Worm (Caenorhabditis elegans) whole organism, midembryonic: Measurements from ENCODE around the gene sod-1.
A peak's percentile ranks its signal among the peaks of the same experiment; 100 is the strongest.

Experiments
- T22C8.4 ChIP-seq: fragments of 200-800 bp; sonication (Bioruptor generic); IDR thresholded peaks from 2 replicates; pipeline ENCODE4 v1.3.6; 2022; ENCODE audit warnings: missing genetic modification characterization, missing compliant biosample characterization
- cog-1 ChIP-seq: sonication (generic microtip); optimal IDR thresholded peaks from 2 replicates; lab custom pipeline; 2016; ENCODE audit warnings: missing genetic modification characterization, missing compliant biosample characterization
- flt-1 ChIP-seq: fragments of 200-800 bp; sonication (Bioruptor generic); IDR thresholded peaks from 2 replicates; pipeline ENCODE4 v1.3.6; 2022; ENCODE audit warnings: missing genetic modification characterization, missing compliant biosample characterization
- klf-2 ChIP-seq: fragments of 200-800 bp; sonication (Bioruptor generic); conservative IDR thresholded peaks from 2 replicates; pipeline ENCODE4 v1.3.6; 2022; ENCODE audit warnings: missing genetic modification reagents, missing genetic modification characterization, missing compliant biosample characterization
- med-1 ChIP-seq: sonication (generic microtip); optimal IDR thresholded peaks from 2 replicates; lab custom pipeline; 2017; ENCODE audit warnings: missing genetic modification characterization, mild to moderate bottlenecking, missing compliant biosample characterization, antibody characterized with exemption, missing genetic modification reagents; ENCODE audit not compliant: insufficient read depth
- ref-1 ChIP-seq: fragments of 200-800 bp; sonication (Bioruptor generic); conservative IDR thresholded peaks from 2 replicates; pipeline ENCODE4 v1.3.6; 2022; ENCODE audit warnings: missing genetic modification reagents, missing genetic modification characterization, missing compliant biosample characterization
- tab-1 ChIP-seq: fragments of 200-800 bp; sonication (Bioruptor generic); IDR thresholded peaks from 2 replicates; pipeline ENCODE4 v1.3.6; 2022; ENCODE audit warnings: missing genetic modification characterization, missing compliant biosample characterization
- ztf-23 ChIP-seq: fragments of 200-800 bp; sonication (Bioruptor generic); IDR thresholded peaks from 2 replicates; pipeline ENCODE4 v1.3.6; 2022; ENCODE audit warnings: missing genetic modification reagents, missing genetic modification characterization, missing compliant biosample characterization
- ztf-29 ChIP-seq: fragments of 200-800 bp; sonication (Bioruptor generic); IDR thresholded peaks from 2 replicates; pipeline ENCODE4 v1.3.6; 2022; ENCODE audit warnings: missing genetic modification reagents, missing genetic modification characterization, missing compliant biosample characterization

The sod-1 gene

ce11 chrII:6939873-6940272, 33.8 kb downstream of the sod-1 start:
- TF ChIP-seq flt-1 (GFP tag; lab: Robert Waterston, UW): 0 out of 2 replicates have a peak, but pooled peaks have one; percentile 7
- TF ChIP-seq cog-1 (tag; lab: Kevin White, UChicago): no peak
- no peak for TF ChIP-seq ztf-29
- no peak for TF ChIP-seq ref-1 (GFP tag; lab: Robert Waterston, UW)
- TF ChIP-seq tab-1 (GFP tag; lab: Robert Waterston, UW): peak; percentile 38; the same call in 1 of the 2 replicates

DNA sequence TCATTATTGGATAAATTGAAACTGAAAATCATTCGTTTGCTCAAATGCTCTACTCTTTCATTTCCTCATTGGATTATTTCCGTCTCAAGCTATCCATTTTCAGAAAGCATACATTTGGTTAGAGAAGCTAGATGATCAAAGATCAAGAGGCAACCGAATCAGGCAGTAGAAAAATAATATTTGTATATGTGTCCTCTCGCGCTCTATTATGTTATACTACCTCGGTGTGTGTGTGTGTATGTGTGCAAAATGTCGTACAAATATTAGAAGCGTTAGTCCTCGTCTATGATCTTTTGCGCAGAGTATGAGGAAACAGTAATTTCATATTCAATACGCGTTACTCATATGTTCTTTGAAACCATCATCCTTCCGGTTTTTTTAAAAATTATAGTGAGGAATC, 36.6 kb downstream of the sod-1 start:
- TF ChIP-seq ztf-29: no peak
- TF ChIP-seq med-1 (GFP tag; lab: Kevin White, UChicago): peak; percentile 9
- no peak for TF ChIP-seq klf-2 (GFP tag; lab: Robert Waterston, UW)

DNA sequence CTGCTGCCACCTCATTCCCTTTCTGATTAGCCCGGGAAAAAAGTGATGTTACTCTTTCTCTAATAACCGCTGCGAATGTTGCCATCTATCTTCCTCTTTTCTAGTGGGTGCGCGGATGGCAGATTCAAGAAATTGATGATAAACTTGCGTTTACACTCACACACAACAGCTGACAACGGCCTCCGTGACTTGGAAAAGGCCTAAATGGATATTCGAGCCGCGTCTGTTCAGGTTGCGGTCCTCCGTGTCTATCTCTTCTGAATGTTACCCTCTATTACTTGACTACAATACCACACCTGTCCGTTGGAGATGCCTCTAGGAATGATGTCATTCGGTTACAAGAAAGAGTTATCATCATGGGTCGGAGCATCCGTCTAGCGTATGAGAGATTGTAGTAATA, 37.2 kb downstream of the sod-1 start:
- TF ChIP-seq klf-2 (GFP tag; lab: Robert Waterston, UW) (no peak), T22C8.4 (GFP tag; lab: Robert Waterston, UW) (no peak), tab-1 (GFP tag; lab: Robert Waterston, UW) (no peak), cog-1 (tag; lab: Kevin White, UChicago) (no peak), ztf-29 (no peak), med-1 (GFP tag; lab: Kevin White, UChicago) (no peak), ref-1 (GFP tag; lab: Robert Waterston, UW) (no peak), ztf-23 (GFP tag; lab: Robert Waterston, UW) (no peak), flt-1 (GFP tag; lab: Robert Waterston, UW) (no peak)

DNA sequence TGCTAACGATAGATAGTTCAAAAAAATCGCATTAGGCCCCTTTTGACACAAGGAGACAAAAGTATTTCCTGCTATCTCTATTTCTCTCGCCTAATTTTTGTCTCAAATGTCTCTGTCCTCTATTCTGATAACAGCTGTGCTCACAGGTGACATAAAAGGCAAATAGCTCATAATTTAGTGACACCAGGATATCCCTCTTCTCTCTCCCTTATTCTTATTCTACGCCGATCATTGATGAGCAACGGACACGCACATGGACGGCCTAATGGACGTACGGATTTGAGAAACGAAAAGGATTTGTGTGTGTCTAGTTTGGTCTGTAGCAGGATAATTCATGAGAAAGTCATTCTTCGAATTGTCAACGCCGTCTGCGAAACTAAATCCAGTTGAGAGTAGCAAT, 37.7 kb downstream of the sod-1 start:
- TF ChIP-seq flt-1 (GFP tag; lab: Robert Waterston, UW) (no peak), cog-1 (tag; lab: Kevin White, UChicago) (no peak), klf-2 (GFP tag; lab: Robert Waterston, UW) (no peak), ztf-29 (no peak), T22C8.4 (GFP tag; lab: Robert Waterston, UW) (no peak), med-1 (GFP tag; lab: Kevin White, UChicago) (no peak), ztf-23 (GFP tag; lab: Robert Waterston, UW) (no peak), ref-1 (GFP tag; lab: Robert Waterston, UW) (no peak), tab-1 (GFP tag; lab: Robert Waterston, UW) (no peak)

DNA sequence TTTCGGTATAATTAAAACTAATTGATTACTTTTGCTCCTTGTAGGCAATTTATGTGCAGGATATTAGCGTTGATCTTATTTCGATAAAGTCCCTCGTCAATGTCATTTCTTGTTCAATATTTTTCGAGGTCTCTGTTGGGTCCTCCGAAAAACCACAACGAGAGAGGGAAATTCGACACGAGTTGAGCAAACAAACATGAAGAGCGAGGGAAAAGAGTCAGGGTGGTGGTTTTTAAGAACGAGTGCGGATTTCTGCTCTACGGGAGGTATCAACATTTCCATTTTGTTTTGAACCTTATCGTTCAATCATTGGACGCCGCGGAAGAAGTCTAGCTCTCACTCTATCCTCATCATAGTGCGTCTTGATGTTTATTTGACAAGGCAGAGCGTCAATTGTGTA, 39.0 kb downstream of the sod-1 start:
- TF ChIP-seq klf-2 (GFP tag; lab: Robert Waterston, UW) (no peak), tab-1 (GFP tag; lab: Robert Waterston, UW) (no peak), cog-1 (tag; lab: Kevin White, UChicago) (no peak), T22C8.4 (GFP tag; lab: Robert Waterston, UW) (no peak; the same call in 1 of the 2 replicates), ztf-29 (no peak), flt-1 (GFP tag; lab: Robert Waterston, UW) (no peak), ref-1 (GFP tag; lab: Robert Waterston, UW) (no peak), ztf-23 (GFP tag; lab: Robert Waterston, UW) (no peak), med-1 (GFP tag; lab: Kevin White, UChicago) (no peak)

DNA sequence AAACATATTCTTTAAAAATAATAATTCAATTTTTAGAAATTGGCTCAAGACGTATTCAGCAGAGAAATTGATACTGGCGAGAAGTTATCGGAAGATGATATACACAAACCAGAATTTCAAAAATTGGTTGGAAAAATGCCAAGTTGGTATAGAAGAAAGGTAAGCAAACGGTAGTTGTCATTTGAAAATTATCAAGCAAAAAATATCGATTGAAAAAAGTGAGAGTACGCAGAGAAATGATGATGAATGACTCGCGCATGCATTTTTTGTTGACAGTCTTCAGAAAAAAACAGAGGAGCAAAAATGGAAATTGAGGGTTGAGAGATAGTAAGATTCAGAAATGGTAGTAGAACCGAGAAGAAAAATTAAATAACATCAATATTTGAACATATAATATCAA, 40.7 kb downstream of the sod-1 start:
- TF ChIP-seq T22C8.4 (GFP tag; lab: Robert Waterston, UW) (no peak), ref-1 (GFP tag; lab: Robert Waterston, UW) (no peak), cog-1 (tag; lab: Kevin White, UChicago) (no peak), flt-1 (GFP tag; lab: Robert Waterston, UW) (no peak), med-1 (GFP tag; lab: Kevin White, UChicago) (no peak), ztf-29 (no peak), ztf-23 (GFP tag; lab: Robert Waterston, UW) (no peak), tab-1 (GFP tag; lab: Robert Waterston, UW) (no peak), klf-2 (GFP tag; lab: Robert Waterston, UW) (no peak)

DNA sequence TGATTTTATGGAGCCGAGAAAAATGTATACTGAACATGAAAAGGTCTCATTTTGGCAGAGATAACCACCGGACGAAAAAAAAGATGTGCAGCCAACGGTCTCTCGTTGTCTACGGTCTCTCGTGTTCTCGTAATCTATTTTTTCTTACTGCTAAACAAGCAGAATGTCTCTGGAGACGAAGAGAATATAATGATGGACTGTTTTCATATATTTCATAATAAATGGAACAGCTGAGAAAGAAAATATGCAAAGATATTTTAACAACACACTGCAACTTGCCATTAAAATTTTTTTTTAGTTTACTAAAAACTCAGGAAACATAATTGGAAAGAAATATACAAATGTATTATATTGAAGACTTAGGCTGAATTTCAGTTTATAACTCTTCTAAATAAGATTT, 43.6 kb downstream of the sod-1 start:
- no peak for TF ChIP-seq cog-1 (tag; lab: Kevin White, UChicago)
- no peak for TF ChIP-seq med-1 (GFP tag; lab: Kevin White, UChicago)
- TF ChIP-seq ztf-29: no peak
- TF ChIP-seq T22C8.4 (GFP tag; lab: Robert Waterston, UW): no peak
- no peak for TF ChIP-seq ztf-23 (GFP tag; lab: Robert Waterston, UW)
- no peak for TF ChIP-seq tab-1 (GFP tag; lab: Robert Waterston, UW)

- TF ChIP-seq med-1 (GFP tag; lab: Kevin White, UChicago): no peak
- TF ChIP-seq ref-1 (GFP tag; lab: Robert Waterston, UW): no peak
- TF ChIP-seq T22C8.4 (GFP tag; lab: Robert Waterston, UW): no peak
- no peak for TF ChIP-seq ztf-23 (GFP tag; lab: Robert Waterston, UW)
- TF ChIP-seq tab-1 (GFP tag; lab: Robert Waterston, UW): no peak
- TF ChIP-seq klf-2 (GFP tag; lab: Robert Waterston, UW): no peak
- no peak for TF ChIP-seq ztf-29
- no peak for TF ChIP-seq cog-1 (tag; lab: Kevin White, UChicago)
- TF ChIP-seq flt-1 (GFP tag; lab: Robert Waterston, UW): no peak
Measured at ce11 chrII:6928416-6928815, 45.3 kb downstream of the sod-1 start, which contains the start of gene flcn-1. Gene flcn-1 (plus strand): TSS chrII:6928763.

ce11 chrII:6927603-6928002, 46.1 kb downstream of the sod-1 start, which contains the start of gene F22D3.4:
Gene F22D3.4 (minus strand): TSS chrII:6927603.
- TF ChIP-seq tab-1 (GFP tag; lab: Robert Waterston, UW) (no peak), med-1 (GFP tag; lab: Kevin White, UChicago) (no peak), ref-1 (GFP tag; lab: Robert Waterston, UW) (no peak), ztf-23 (GFP tag; lab: Robert Waterston, UW) (no peak), ztf-29 (no peak)

DNA sequence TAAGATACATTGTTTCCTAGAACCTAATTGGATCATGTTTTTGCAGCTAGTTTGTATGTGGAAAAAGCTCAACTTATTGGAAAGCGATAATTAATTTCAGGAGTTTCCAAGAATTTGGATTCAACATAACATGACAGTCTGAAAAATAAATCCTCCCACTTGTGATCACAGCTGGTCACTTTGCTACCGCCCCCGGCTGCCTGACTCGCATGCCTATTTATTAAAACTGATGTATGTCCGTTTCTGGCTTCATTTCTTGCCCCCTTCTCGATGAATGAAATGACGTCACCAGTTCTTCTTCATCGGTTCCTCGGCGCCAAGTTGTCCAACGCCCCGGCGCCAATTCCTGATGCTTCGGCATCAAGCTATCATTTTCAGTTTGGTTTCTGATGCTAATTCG, 46.7 kb downstream of the sod-1 start:
- TF ChIP-seq ztf-23 (GFP tag; lab: Robert Waterston, UW): no peak
- no peak for TF ChIP-seq ztf-29
- no peak for TF ChIP-seq tab-1 (GFP tag; lab: Robert Waterston, UW)
- TF ChIP-seq klf-2 (GFP tag; lab: Robert Waterston, UW): no peak
